Fruit fly (Drosophila melanogaster): ENCODE data around the gene CG15549.

DNA sequence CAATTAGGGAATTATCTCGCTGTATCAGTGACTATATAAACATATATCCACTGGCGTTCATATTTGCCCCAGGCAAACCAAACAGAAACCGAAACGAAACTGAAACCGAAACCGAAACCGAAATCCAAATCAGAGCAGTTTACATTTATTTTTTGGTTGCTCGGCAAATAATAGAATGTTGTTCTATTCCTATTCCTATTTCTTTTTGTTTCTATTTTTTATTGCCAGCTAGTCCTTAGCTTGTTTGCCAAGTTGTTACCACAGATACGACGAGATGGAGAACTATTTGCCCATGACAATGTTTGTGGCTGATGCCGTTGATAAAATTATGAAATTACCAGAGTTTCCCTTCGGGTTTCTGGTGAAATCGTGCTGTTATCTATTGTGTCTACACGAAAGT is 17.4 kb downstream of the CG15549 start:
- TF ChIP-seq ovo (GFP tag; optimal IDR thresholded peaks at IDR 0.05) (no peak), kay (GFP tag; ENCODE audit: borderline replicate concordance) (no peak), pad (GFP tag; optimal IDR thresholded peaks at IDR 0.05) (no peak), Mnt (GFP tag; optimal IDR thresholded peaks at IDR 0.05) (no peak), toe (GFP tag; optimal IDR thresholded peaks at IDR 0.05) (no peak), CG14711 (tag; optimal IDR thresholded peaks at IDR 0.05) (no peak), CG7101 (tag; optimal IDR thresholded peaks at IDR 0.05) (no peak), CG7045 (GFP tag; optimal IDR thresholded peaks at IDR 0.05) (no peak), Hr96 (GFP tag; optimal IDR thresholded peaks at IDR 0.05) (no peak)

All from whole organism, adult.